Fruit fly (Drosophila melanogaster): ENCODE data around the gene MED14.

The MED14 gene

DNA sequence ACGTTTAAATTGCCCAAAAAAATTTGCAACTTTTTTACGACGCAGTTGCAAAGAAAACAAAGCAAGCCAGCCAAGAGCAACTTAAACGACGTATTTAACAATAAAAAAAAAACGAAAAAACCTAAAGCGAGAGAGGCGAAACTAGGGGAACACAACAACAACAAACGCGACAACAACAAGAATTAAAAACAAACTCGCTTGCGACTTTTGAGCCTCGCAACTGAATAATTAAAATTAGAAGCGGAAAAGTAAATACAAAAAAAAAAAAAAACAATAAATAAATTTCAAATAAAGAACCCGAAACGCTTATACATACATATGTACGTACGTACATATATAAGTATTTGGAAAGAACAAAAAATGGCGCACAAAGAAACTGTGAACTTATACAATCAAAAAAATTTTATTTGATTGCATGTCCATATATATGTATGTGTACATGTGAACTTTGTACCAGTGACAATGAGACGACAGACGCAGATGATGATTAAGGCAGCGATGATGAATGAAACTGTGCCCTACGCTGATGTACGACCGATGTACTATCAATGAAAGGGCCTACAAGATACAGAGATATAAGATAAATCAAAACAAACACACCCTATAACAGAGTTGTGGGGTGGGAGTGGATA, 35.7 kb downstream of the MED14 start:
- TF ChIP-seq Snoo (tag; optimal IDR thresholded peaks at IDR 0.05) (peak; percentile 17), CG8301 (tag; optimal IDR thresholded peaks at IDR 0.05) (no peak), CG15710 (tag; optimal IDR thresholded peaks at IDR 0.05) (no peak)

DNA sequence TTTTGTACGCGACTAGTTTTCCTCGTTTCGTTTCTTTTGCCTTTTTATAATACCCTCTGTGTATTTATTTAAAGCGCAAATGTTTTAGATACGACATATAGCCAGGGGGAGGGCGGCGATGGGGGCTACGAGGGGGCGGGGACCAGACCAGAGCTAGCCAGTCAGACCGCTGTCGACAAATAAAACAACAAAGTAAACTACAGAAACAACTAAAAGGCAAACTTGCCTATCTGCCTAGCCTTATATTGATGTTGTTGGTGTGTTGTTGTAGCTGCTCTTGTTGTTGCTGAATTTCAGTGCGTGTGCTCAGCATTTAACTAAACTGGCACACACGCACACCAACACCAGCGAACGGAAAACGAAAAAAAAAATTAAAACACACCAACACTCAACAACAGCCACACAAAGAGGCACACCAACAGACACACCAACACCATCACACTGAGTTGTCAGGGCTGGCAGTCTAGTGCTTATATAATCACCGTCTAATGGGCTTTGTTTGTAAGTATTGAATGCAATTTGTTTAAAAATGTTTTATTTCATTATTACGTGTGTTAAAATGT, 36.4 kb downstream of the MED14 start:
- TF ChIP-seq gl (tag; optimal IDR thresholded peaks at IDR 0.05) = no peak
- peak; percentile 69 for TF ChIP-seq CG4496 (GFP tag; IDR thresholded peaks at IDR 0.05)
- TF ChIP-seq rn (GFP tag; IDR thresholded peaks at IDR 0.05) = no peak
- TF ChIP-seq CG34367 (tag; optimal IDR thresholded peaks at IDR 0.05) = no peak
- no peak for TF ChIP-seq EcR (GFP tag; optimal IDR thresholded peaks at IDR 0.05)
- TF ChIP-seq D1 (tag; optimal IDR thresholded peaks at IDR 0.05) = no peak
- TF ChIP-seq CG32121 (GFP tag; IDR thresholded peaks at IDR 0.05) = peak; percentile 68
- TF ChIP-seq Ets98B (GFP tag; IDR thresholded peaks at IDR 0.05) = peak; percentile 51
- peak; percentile 20 for TF ChIP-seq CG14655 (GFP tag; optimal IDR thresholded peaks at IDR 0.05)
- TF ChIP-seq CG15710 (tag; optimal IDR thresholded peaks at IDR 0.05) = no peak
- peak; percentile 26 for TF ChIP-seq Pif1A (GFP tag; optimal IDR thresholded peaks at IDR 0.05)
- peak; percentile 8 for TF ChIP-seq CG12605 (GFP tag; IDR thresholded peaks at IDR 0.05)
- TF ChIP-seq CG13204 (GFP tag; optimal IDR thresholded peaks at IDR 0.05) = no peak
- no peak for TF ChIP-seq Snoo (tag; optimal IDR thresholded peaks at IDR 0.05)
- no peak for TF ChIP-seq CG8301 (tag; optimal IDR thresholded peaks at IDR 0.05)
- no peak for TF ChIP-seq CG17806 (tag; optimal IDR thresholded peaks at IDR 0.05)
- no peak for TF ChIP-seq CG9948 (tag; optimal IDR thresholded peaks at IDR 0.05)
- no peak for TF ChIP-seq Pif1B (GFP tag; optimal IDR thresholded peaks at IDR 0.05)
- TF ChIP-seq fd96Ca (GFP tag; IDR thresholded peaks at IDR 0.05) = no peak; the same call in 2 of the 3 replicates
- TF ChIP-seq CG10348 (GFP tag; IDR thresholded peaks at IDR 0.05) = no peak
- TF ChIP-seq CG8159 (tag; optimal IDR thresholded peaks at IDR 0.05) = no peak

DNA sequence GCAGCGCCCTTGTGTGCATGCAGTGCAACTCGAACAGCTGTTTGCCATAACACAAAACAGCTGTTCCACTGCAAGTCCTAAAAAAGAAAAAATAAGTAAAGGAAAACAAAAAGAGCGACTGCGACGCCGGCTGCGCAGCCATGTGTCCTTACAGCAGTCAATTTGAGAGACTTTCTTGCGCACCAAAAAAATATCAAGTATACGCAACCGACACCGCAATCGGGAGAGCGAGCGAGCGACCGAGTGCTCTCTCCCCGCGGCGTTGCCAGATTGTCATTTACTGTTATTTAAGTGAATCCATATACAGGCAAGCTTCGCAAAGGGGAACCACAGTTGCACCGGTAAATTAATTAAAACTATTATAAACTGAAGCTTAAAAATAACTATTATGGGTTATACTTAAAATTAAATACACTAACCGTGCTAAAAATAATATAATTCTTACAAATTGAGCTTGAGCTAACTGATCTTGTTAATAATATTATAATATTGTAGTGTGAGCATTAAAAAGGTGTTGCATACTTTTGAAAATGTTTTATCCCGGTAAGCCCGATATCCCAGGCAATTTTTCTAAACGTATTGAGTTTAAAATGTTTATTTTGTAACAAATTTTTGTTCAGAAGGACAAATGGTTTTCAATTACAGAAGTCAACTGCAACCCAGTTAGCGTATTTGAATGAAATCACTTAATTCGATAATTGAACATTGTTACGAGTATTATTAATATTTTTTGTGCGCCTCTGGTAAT, 37.0 kb downstream of the MED14 start:
- TF ChIP-seq CG34367 (tag; optimal IDR thresholded peaks at IDR 0.05) (no peak), CG4496 (GFP tag; IDR thresholded peaks at IDR 0.05) (peak; percentile 76), Snoo (tag; optimal IDR thresholded peaks at IDR 0.05) (peak; percentile 29), CG8159 (tag; optimal IDR thresholded peaks at IDR 0.05) (peak; percentile 6), Ets98B (GFP tag; IDR thresholded peaks at IDR 0.05) (peak; percentile 58; the same call in 1 of the 2 replicates), EcR (GFP tag; optimal IDR thresholded peaks at IDR 0.05) (no peak), CG8301 (tag; optimal IDR thresholded peaks at IDR 0.05) (peak; percentile 17), CG12605 (GFP tag; IDR thresholded peaks at IDR 0.05) (peak; percentile 27; the same call in 1 of the 2 replicates), D1 (tag; optimal IDR thresholded peaks at IDR 0.05) (no peak)

DNA sequence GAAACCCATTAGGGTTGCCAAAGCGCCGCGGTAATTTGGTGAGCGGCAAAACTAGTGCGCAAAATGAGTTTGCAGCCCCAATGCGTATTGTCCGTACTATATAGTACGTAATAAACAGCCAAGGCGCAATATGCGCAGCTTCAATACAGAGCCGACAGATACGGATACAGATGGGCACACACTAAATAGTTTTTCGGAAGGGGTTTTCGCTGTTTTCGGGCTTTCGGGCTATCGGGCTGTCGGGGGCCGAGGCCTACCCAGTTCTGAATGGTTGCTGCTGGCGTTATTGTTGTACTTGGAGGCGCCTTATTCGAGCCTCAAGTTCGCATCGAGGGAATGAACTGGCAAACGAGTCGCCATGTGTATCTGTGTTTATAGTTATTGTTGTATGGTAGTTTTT, 37.6 kb downstream of the MED14 start:
- TF ChIP-seq CG12605 (GFP tag; IDR thresholded peaks at IDR 0.05) (no peak), CG4496 (GFP tag; IDR thresholded peaks at IDR 0.05) (peak; percentile 17; the same call in 1 of the 3 replicates)

DNA sequence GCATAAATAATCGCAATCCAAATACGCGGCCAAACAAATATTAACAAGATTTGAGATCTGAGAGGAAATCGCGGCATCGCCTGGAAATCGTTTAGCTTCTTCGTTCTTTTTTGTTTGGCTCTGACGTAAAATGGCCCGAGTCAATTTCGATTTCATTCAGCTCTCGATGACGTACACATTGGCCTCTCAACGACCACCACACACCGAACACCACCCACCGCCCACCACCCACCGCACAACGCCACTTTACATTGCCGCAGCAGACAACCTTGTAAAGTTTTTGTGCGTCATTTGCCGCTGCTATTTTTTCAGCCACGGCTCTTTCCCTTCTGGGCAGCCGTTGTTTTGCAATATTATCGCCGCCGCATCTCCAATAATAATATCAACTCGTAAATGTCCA, 39.0 kb downstream of the MED14 start:
- no peak for TF ChIP-seq Snoo (tag; optimal IDR thresholded peaks at IDR 0.05)
- TF ChIP-seq CG4496 (GFP tag; IDR thresholded peaks at IDR 0.05) = no peak
- no peak for TF ChIP-seq gl (tag; optimal IDR thresholded peaks at IDR 0.05)
- TF ChIP-seq CG15710 (tag; optimal IDR thresholded peaks at IDR 0.05) = no peak

DNA sequence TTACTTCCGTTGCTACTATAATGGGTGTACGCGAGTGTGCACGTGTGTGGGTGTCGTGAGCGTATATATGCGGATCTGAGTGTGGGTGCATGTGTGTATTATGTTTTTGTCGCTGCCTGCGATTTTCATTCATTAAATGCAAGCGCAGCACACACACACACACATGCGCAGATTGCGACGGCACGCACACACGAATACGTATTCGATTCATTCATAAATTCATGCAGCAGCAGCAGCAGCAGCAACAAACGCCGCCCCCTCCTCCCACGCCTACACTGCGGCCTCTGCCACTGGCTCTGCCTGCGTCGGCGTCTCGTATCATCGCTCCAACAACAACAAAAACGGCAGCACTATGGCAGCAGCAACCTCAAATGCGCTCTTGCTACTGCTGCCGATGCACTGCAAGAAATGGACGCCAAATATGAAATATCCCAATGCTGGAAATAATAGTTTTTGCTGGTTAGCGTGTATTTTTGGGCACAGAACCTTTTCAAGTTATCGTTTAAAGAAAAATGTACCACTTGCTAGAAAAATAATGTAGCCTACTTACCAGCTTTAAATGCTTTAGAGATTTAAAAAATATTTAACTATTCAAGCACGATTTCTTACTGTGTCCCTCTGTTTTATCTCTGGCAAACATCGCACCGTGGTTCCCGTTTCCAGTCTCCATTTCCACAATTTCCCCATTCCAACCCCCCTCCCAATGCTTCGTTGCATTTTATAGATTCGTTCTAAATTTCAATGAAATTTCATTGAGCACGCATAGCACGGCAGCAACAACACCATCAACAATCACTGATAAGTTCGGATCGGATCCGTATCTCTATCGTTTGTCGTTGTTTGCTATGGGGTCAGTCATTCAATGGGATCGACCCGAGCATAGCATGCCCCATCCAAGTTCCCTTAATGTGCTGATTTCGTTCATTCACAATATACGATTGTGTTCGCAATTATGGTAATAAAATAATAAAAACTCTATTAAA, 40.5 kb downstream of the MED14 start:
- TF ChIP-seq CG14655 (GFP tag; optimal IDR thresholded peaks at IDR 0.05) = peak; percentile 82
- TF ChIP-seq CG10348 (GFP tag; IDR thresholded peaks at IDR 0.05) = peak; percentile 27; the same call in 1 of the 2 replicates
- peak; percentile 85 for TF ChIP-seq Ets98B (GFP tag; IDR thresholded peaks at IDR 0.05)
- TF ChIP-seq CG15710 (tag; optimal IDR thresholded peaks at IDR 0.05) = peak; percentile 66
- no peak for TF ChIP-seq gl (tag; optimal IDR thresholded peaks at IDR 0.05)
- no peak for TF ChIP-seq Snoo (tag; optimal IDR thresholded peaks at IDR 0.05)
- peak; percentile 42 for TF ChIP-seq CG9948 (tag; optimal IDR thresholded peaks at IDR 0.05)
- peak; percentile 92 for TF ChIP-seq CG4496 (GFP tag; IDR thresholded peaks at IDR 0.05)
- peak; percentile 66 for TF ChIP-seq CG8159 (tag; optimal IDR thresholded peaks at IDR 0.05)
- peak; percentile 79 for TF ChIP-seq CG12605 (GFP tag; IDR thresholded peaks at IDR 0.05)
- TF ChIP-seq CG8301 (tag; optimal IDR thresholded peaks at IDR 0.05) = peak; percentile 85
- TF ChIP-seq EcR (GFP tag; optimal IDR thresholded peaks at IDR 0.05) = no peak
- TF ChIP-seq CG32121 (GFP tag; IDR thresholded peaks at IDR 0.05) = peak; percentile 89
- peak; percentile 71 for TF ChIP-seq CG17806 (tag; optimal IDR thresholded peaks at IDR 0.05)
- peak; percentile 74 for TF ChIP-seq rn (GFP tag; IDR thresholded peaks at IDR 0.05)
- TF ChIP-seq CG13204 (GFP tag; optimal IDR thresholded peaks at IDR 0.05) = no peak
- peak; percentile 48 for TF ChIP-seq CG34367 (tag; optimal IDR thresholded peaks at IDR 0.05)
- peak; percentile 60 for TF ChIP-seq Pif1B (GFP tag; optimal IDR thresholded peaks at IDR 0.05)
- peak; percentile 95 for TF ChIP-seq fd96Ca (GFP tag; IDR thresholded peaks at IDR 0.05)
- TF ChIP-seq D1 (tag; optimal IDR thresholded peaks at IDR 0.05) = peak; percentile 10
- TF ChIP-seq Pif1A (GFP tag; optimal IDR thresholded peaks at IDR 0.05) = peak; percentile 78

Measured in whole organism, pupa.